Fruit fly (Drosophila melanogaster) whole organism, embryonic: Measurements from ENCODE around the gene CG7272.

Experiments
- Aef1 ChIP-seq: fragments of 200-800 bp; sonication (Bioruptor generic); IDR thresholded peaks from 3 replicates; pipeline ENCODE4 v1.3.6; 2022; ENCODE audit warnings: missing biosample characterization, missing genetic modification characterization
- CG10654 ChIP-seq: fragments of 200-800 bp; sonication (Bioruptor generic); optimal IDR thresholded peaks from 2 replicates; lab custom pipeline; 2016; ENCODE audit warnings: missing biosample characterization, missing genetic modification characterization
- CG11085 ChIP-seq: fragments of 200-800 bp; sonication (Bioruptor generic); IDR thresholded peaks from 2 replicates; pipeline ENCODE4 v1.3.6; 2022; ENCODE audit warnings: missing biosample characterization, missing genetic modification characterization
- CG13123 ChIP-seq: fragments of 200-800 bp; sonication (Bioruptor generic); optimal IDR thresholded peaks from 2 replicates; lab custom pipeline; 2016; ENCODE audit warnings: missing biosample characterization, missing genetic modification characterization
- CG14014 ChIP-seq: fragments of 200-800 bp; sonication (Bioruptor generic); IDR thresholded peaks from 2 replicates; pipeline ENCODE4 v1.3.6; 2022; ENCODE audit warnings: missing biosample characterization, missing genetic modification characterization
- CG14441 ChIP-seq: fragments of 200-800 bp; sonication (Bioruptor generic); IDR thresholded peaks from 2 replicates; pipeline ENCODE4 v1.3.6; 2022; ENCODE audit warnings: missing biosample characterization, missing genetic modification characterization
- CG17328 ChIP-seq: fragments of 200-800 bp; sonication (Bioruptor generic); IDR thresholded peaks from 2 replicates; pipeline ENCODE4 v1.3.6; 2022; ENCODE audit warnings: missing biosample characterization, missing genetic modification characterization
- CG18011 ChIP-seq: fragments of 200-800 bp; sonication (Bioruptor generic); optimal IDR thresholded peaks from 2 replicates; lab custom pipeline; 2017; ENCODE audit warnings: missing biosample characterization, missing genetic modification characterization, mild to moderate bottlenecking, moderate library complexity, missing genotype
- CG2129 ChIP-seq: fragments of 200-800 bp; sonication (Bioruptor generic); IDR thresholded peaks from 2 replicates; pipeline ENCODE4 v1.3.6; 2022; ENCODE audit warnings: missing biosample characterization, missing genetic modification characterization; ENCODE audit not compliant: partially characterized antibody
- CG30020 ChIP-seq: fragments of 200-800 bp; optimal IDR thresholded peaks from 2 replicates; lab custom pipeline; 2019; ENCODE audit warnings: missing biosample characterization, mild to moderate bottlenecking, missing genetic modification characterization, moderate library complexity
- CG30403 ChIP-seq: fragments of 200-800 bp; sonication (Bioruptor generic); optimal IDR thresholded peaks from 3 replicates; lab custom pipeline; 2016; ENCODE audit warnings: missing biosample characterization, missing genetic modification characterization
- CG30431 ChIP-seq: fragments of 200-800 bp; sonication (Bioruptor generic); optimal IDR thresholded peaks from 2 replicates; lab custom pipeline; 2017; ENCODE audit warnings: missing biosample characterization, missing genetic modification characterization
- CG31224 ChIP-seq: fragments of 200-800 bp; sonication (Bioruptor generic); IDR thresholded peaks from 2 replicates; pipeline ENCODE4 v1.3.6; 2022; ENCODE audit warnings: missing biosample characterization, missing genetic modification characterization
- CG31388 ChIP-seq: fragments of 200-800 bp; sonication (Bioruptor generic); optimal IDR thresholded peaks from 2 replicates; lab custom pipeline; 2016; ENCODE audit warnings: missing biosample characterization, missing genetic modification characterization
- CG32767 ChIP-seq: fragments of 200-800 bp; sonication (Bioruptor generic); IDR thresholded peaks from 2 replicates; pipeline ENCODE4 v1.3.6; 2022; ENCODE audit warnings: missing biosample characterization, missing genetic modification characterization
- CG3407 ChIP-seq: fragments of 200-800 bp; sonication (Bioruptor generic); optimal IDR thresholded peaks from 2 replicates; lab custom pipeline; 2018; ENCODE audit warnings: missing biosample characterization, mild to moderate bottlenecking, missing genetic modification characterization
- CG3726 ChIP-seq: fragments of 200-800 bp; sonication (Bioruptor generic); IDR thresholded peaks from 3 replicates; pipeline ENCODE4, ENCODE4 v1.3.6; 2022; ENCODE audit warnings: missing biosample characterization, missing genetic modification characterization
- CG3838 ChIP-seq: fragments of 200-800 bp; sonication (Bioruptor generic); optimal IDR thresholded peaks from 3 replicates; lab custom pipeline; 2016; ENCODE audit warnings: missing biosample characterization, missing genetic modification characterization
- CG43689 ChIP-seq: fragments of 200-800 bp; sonication (Bioruptor generic); IDR thresholded peaks from 2 replicates; pipeline ENCODE4 v1.3.6; 2022; ENCODE audit warnings: missing biosample characterization, missing genetic modification characterization
- CG5245 ChIP-seq: fragments of 200-800 bp; sonication (Bioruptor generic); optimal IDR thresholded peaks from 3 replicates; lab custom pipeline; 2016; ENCODE audit warnings: missing biosample characterization, missing genetic modification characterization
- CG6813 ChIP-seq: fragments of 200-800 bp; sonication (Bioruptor generic); optimal IDR thresholded peaks from 2 replicates; lab custom pipeline; 2017; ENCODE audit warnings: missing biosample characterization, missing genetic modification characterization, mild to moderate bottlenecking, moderate library complexity, missing genetic modification reagents
- CG8281 ChIP-seq: fragments of 200-800 bp; sonication (Bioruptor generic); optimal IDR thresholded peaks from 2 replicates; lab custom pipeline; 2018; ENCODE audit warnings: missing biosample characterization, mild to moderate bottlenecking, missing genetic modification characterization, moderate library complexity
- CG8924 ChIP-seq: fragments of 200-800 bp; optimal IDR thresholded peaks from 3 replicates; lab custom pipeline; 2019; ENCODE audit warnings: missing biosample characterization, mild to moderate bottlenecking, missing genetic modification characterization, moderate library complexity
- CG9215 ChIP-seq: fragments of 200-800 bp; sonication (Bioruptor generic); IDR thresholded peaks from 2 replicates; pipeline ENCODE4 v1.3.6; 2022; ENCODE audit warnings: missing biosample characterization, missing genetic modification characterization
- CG9797 ChIP-seq: fragments of 200-800 bp; sonication (Bioruptor generic); optimal IDR thresholded peaks from 3 replicates; lab custom pipeline; 2018; ENCODE audit warnings: missing biosample characterization, mild to moderate bottlenecking, missing genetic modification characterization
- CG9817 ChIP-seq: fragments of 200-800 bp; sonication (Bioruptor generic); optimal IDR thresholded peaks from 2 replicates; lab custom pipeline; 2018; ENCODE audit warnings: missing biosample characterization, mild to moderate bottlenecking, missing genetic modification characterization, moderate library complexity
- CkIIα-i1 ChIP-seq: fragments of 200-800 bp; sonication (Bioruptor generic); IDR thresholded peaks from 2 replicates; pipeline ENCODE4 v1.3.6; 2022; ENCODE audit warnings: missing biosample characterization, missing genetic modification characterization
- Dbx ChIP-seq: fragments of 200-800 bp; sonication (Bioruptor generic); IDR thresholded peaks from 3 replicates; pipeline ENCODE4 v1.3.6; 2022; ENCODE audit warnings: missing biosample characterization, missing genetic modification characterization
- Dll ChIP-seq: fragments of 200-800 bp; sonication (Bioruptor generic); IDR thresholded peaks from 4 replicates; pipeline ENCODE4 v1.3.6; 2022; ENCODE audit warnings: missing biosample characterization, missing genetic modification characterization; ENCODE audit not compliant: partially characterized antibody
- Doc3 ChIP-seq: fragments of 200-800 bp; sonication (Bioruptor generic); IDR thresholded peaks from 3 replicates; pipeline ENCODE4 v1.3.6; 2022; ENCODE audit warnings: missing biosample characterization, missing genetic modification characterization; ENCODE audit not compliant: partially characterized antibody
- E2f1 ChIP-seq: fragments of 200-800 bp; sonication (Bioruptor generic); IDR thresholded peaks from 2 replicates; pipeline ENCODE4 v1.3.6; 2022; ENCODE audit warnings: missing biosample characterization, missing genetic modification characterization
- HLH3B ChIP-seq: fragments of 200-800 bp; sonication (Bioruptor generic); IDR thresholded peaks from 2 replicates; pipeline ENCODE4 v1.3.6; 2022; ENCODE audit warnings: missing biosample characterization, missing genetic modification characterization
- Myb ChIP-seq: fragments of 200-800 bp; sonication (Bioruptor generic); optimal IDR thresholded peaks from 2 replicates; lab custom pipeline; 2016; ENCODE audit warnings: missing biosample characterization, missing genetic modification characterization
- NC2β ChIP-seq: fragments of 200-800 bp; sonication (Bioruptor generic); optimal IDR thresholded peaks from 2 replicates; lab custom pipeline; 2016; ENCODE audit warnings: missing biosample characterization, missing genetic modification characterization
- PHDP ChIP-seq: fragments of 200-800 bp; sonication (Bioruptor generic); optimal IDR thresholded peaks from 3 replicates; lab custom pipeline; 2018; ENCODE audit warnings: missing biosample characterization, mild to moderate bottlenecking, missing genetic modification characterization, moderate library complexity
- Ravus ChIP-seq: fragments of 200-800 bp; sonication (Bioruptor generic); IDR thresholded peaks from 2 replicates; pipeline ENCODE4 v1.3.6; 2022; ENCODE audit warnings: missing biosample characterization, missing genetic modification characterization
- Sox102F ChIP-seq: fragments of 200-800 bp; sonication (Bioruptor generic); optimal IDR thresholded peaks from 2 replicates; lab custom pipeline; 2018; ENCODE audit warnings: missing biosample characterization, mild to moderate bottlenecking, missing genetic modification characterization, moderate library complexity
- Sry-β ChIP-seq: fragments of 200-800 bp; sonication (Bioruptor generic); optimal IDR thresholded peaks from 2 replicates; lab custom pipeline; 2018; ENCODE audit warnings: missing biosample characterization, mild to moderate bottlenecking, missing genetic modification characterization, moderate library complexity
- br ChIP-seq: fragments of >200 bp; optimal IDR thresholded peaks from 2 replicates; lab custom pipeline; 2017
- bsh ChIP-seq, 2 experiments: fragments of 200-800 bp; sonication (Bioruptor generic); optimal IDR thresholded peaks; 2 replicates each; lab custom pipeline; 2017 to 2018; ENCODE audit warnings: mild to moderate bottlenecking in 2 of 2, missing biosample characterization in 2 of 2, missing genetic modification characterization in 2 of 2, moderate library complexity in 1 of 2
- ems ChIP-seq: fragments of 200-800 bp; sonication (Bioruptor generic); optimal IDR thresholded peaks from 3 replicates; lab custom pipeline; 2016; ENCODE audit warnings: missing biosample characterization, missing genetic modification characterization
- en ChIP-seq: fragments of 200-800 bp; sonication (Bioruptor generic); optimal IDR thresholded peaks from 2 replicates; lab custom pipeline; 2016; ENCODE audit warnings: missing biosample characterization, missing genetic modification characterization
- fd96Cb ChIP-seq: fragments of 200-800 bp; sonication (Bioruptor generic); optimal IDR thresholded peaks from 2 replicates; lab custom pipeline; 2018; ENCODE audit warnings: missing biosample characterization, mild to moderate bottlenecking, missing genetic modification characterization, moderate library complexity
- gfzf ChIP-seq: fragments of 200-800 bp; sonication (Bioruptor generic); optimal IDR thresholded peaks from 2 replicates; lab custom pipeline; 2016; ENCODE audit warnings: missing biosample characterization, mild to moderate bottlenecking, missing genetic modification characterization, moderate library complexity
- lmd ChIP-seq: fragments of 200-800 bp; sonication (Bioruptor generic); IDR thresholded peaks from 2 replicates; pipeline ENCODE4 v1.3.6; 2022; ENCODE audit warnings: missing biosample characterization, missing genetic modification characterization
- nerfin-1 ChIP-seq: fragments of 200-800 bp; sonication (Bioruptor generic); optimal IDR thresholded peaks from 3 replicates; lab custom pipeline; 2019; ENCODE audit warnings: missing biosample characterization, mild to moderate bottlenecking, missing genetic modification characterization, moderate library complexity
- nom ChIP-seq: fragments of 200-800 bp; sonication (Bioruptor generic); optimal IDR thresholded peaks from 2 replicates; lab custom pipeline; 2017; ENCODE audit warnings: missing biosample characterization, missing genetic modification characterization, mild to moderate bottlenecking, moderate library complexity, missing genetic modification reagents
- seq ChIP-seq: fragments of 200-800 bp; sonication (Bioruptor generic); IDR thresholded peaks from 2 replicates; pipeline ENCODE4 v1.3.6; 2022; ENCODE audit warnings: missing biosample characterization, missing genetic modification characterization
- sim ChIP-seq: fragments of 200-800 bp; sonication (Bioruptor generic); IDR thresholded peaks from 2 replicates; pipeline ENCODE4 v1.3.6; 2022; ENCODE audit warnings: missing biosample characterization, missing genetic modification characterization
- sob ChIP-seq: fragments of 200-800 bp; sonication (Bioruptor generic); IDR thresholded peaks from 2 replicates; pipeline ENCODE4 v1.3.6; 2022; ENCODE audit warnings: missing biosample characterization, missing genetic modification characterization
- sug ChIP-seq: fragments of 200-800 bp; optimal IDR thresholded peaks from 2 replicates; lab custom pipeline; 2019; ENCODE audit warnings: missing biosample characterization, mild to moderate bottlenecking, missing genetic modification characterization, moderate library complexity
- zfh2 ChIP-seq: fragments of 200-800 bp; sonication (Bioruptor generic); optimal IDR thresholded peaks from 2 replicates; lab custom pipeline; 2016; ENCODE audit warnings: missing biosample characterization, missing genetic modification characterization

CG7272 gene

DNA sequence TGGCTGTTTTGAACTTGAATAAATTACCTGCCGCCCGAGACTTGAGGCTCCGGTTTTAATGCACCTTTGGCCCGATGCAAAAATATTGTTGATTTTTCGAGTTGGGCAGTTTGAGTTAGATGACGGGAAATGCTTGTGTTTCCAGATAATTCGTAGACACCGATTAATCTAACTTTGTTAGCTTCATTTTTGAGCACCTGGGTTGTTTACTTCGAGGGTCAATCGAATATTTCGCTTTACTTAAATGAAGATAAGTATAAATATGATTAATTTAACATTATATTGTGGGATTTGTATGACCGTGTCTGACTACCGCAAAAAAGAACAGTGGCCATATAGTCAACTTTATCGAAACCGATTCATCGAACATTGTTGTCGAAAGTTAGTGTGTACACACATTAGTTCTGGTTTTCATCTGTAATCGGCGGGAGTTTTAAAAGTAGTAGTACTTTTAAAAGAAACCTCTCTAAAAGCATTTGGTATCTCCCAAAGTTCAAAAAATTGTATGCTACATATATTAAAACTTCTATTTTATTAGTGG, 23.1 kb downstream of the CG7272 start, which contains the start of gene CG7945 (continued):
- TF ChIP-seq ems (GFP tag; lab: Kevin White, UChicago) (no peak), CG5245 (no peak), Sox102F (GFP tag; lab: Kevin White, UChicago) (no peak), CG43689 (GFP tag; lab: Robert Waterston, UW) (no peak), CG9215 (GFP tag; lab: Robert Waterston, UW) (no peak), bsh (GFP tag; optimal IDR thresholded peaks at IDR 0.05; lab: Kevin White, UChicago) (no peak), sim (GFP tag; lab: Robert Waterston, UW) (no peak), CG18011 (GFP tag; lab: Kevin White, UChicago) (no peak), CG13123 (GFP tag; lab: Kevin White, UChicago) (no peak), zfh2 (GFP tag; lab: Kevin White, UChicago) (no peak), CG31388 (GFP tag; lab: Kevin White, UChicago) (no peak), CkIIα-i1 (GFP tag; lab: Robert Waterston, UW) (no peak), CG6813 (no peak), CG30403 (GFP tag; lab: Kevin White, UChicago) (no peak), Doc3 (peak; percentile 48; the same call in 2 of the 3 replicates), sob (GFP tag; lab: Robert Waterston, UW) (no peak), CG14441 (GFP tag; lab: Robert Waterston, UW) (no peak), CG30020 (tag; lab: Kevin White, UChicago) (peak; percentile 29), CG3838 (GFP tag; lab: Kevin White, UChicago) (no peak), seq (GFP tag; lab: Robert Waterston, UW) (no peak), Aef1 (no peak), nerfin-1 (tag; lab: Kevin White, UChicago) (no peak), E2f1 (GFP tag; lab: Robert Waterston, UW) (no peak), Dll (GFP tag; lab: Robert Waterston, UW) (peak; percentile 68; the same call in 3 of the 4 replicates), nom (GFP tag; lab: Kevin White, UChicago) (no peak), CG3407 (GFP tag; lab: Kevin White, UChicago) (no peak), fd96Cb (tag; lab: Kevin White, UChicago) (no peak), CG30431 (GFP tag; lab: Kevin White, UChicago) (no peak), lmd (GFP tag; lab: Robert Waterston, UW) (no peak), CG31224 (no peak), CG2129 (GFP tag; lab: Robert Waterston, UW) (no peak), CG9797 (GFP tag; lab: Kevin White, UChicago) (peak; percentile 70), CG32767 (GFP tag; lab: Robert Waterston, UW) (no peak), Sry-β (GFP tag; lab: Kevin White, UChicago) (no peak), CG14014 (GFP tag; lab: Robert Waterston, UW) (no peak), gfzf (GFP tag; lab: Kevin White, UChicago) (peak; percentile 84), CG3726 (GFP tag; lab: Robert Waterston, UW) (no peak), CG9817 (no peak), en (GFP tag; lab: Kevin White, UChicago) (no peak), CG17328 (GFP tag; lab: Robert Waterston, UW) (no peak), Ravus (GFP tag; lab: Robert Waterston, UW) (no peak), HLH3B (GFP tag; lab: Robert Waterston, UW) (no peak), br (lab: Kevin White, UChicago) (no peak), CG11085 (GFP tag; lab: Robert Waterston, UW) (no peak), NC2β (GFP tag; lab: Kevin White, UChicago) (no peak), PHDP (tag; lab: Kevin White, UChicago) (no peak), Dbx (no peak), sug (tag; lab: Kevin White, UChicago) (peak; percentile 38), CG10654 (GFP tag; lab: Kevin White, UChicago) (no peak), Myb (no peak), CG8281 (no peak), CG8924 (tag; lab: Kevin White, UChicago) (peak; percentile 35)
